Fruit fly (Drosophila melanogaster) whole organism, embryonic: Measurements from ENCODE around the gene hgo.

Experiments
- Abd-B ChIP-seq: fragments of 200-800 bp; sonication (Bioruptor generic); optimal IDR thresholded peaks from 2 replicates; lab custom pipeline; 2018; ENCODE audit warnings: missing biosample characterization, mild to moderate bottlenecking, missing genetic modification characterization, moderate library complexity
- Aef1 ChIP-seq: fragments of 200-800 bp; sonication (Bioruptor generic); IDR thresholded peaks from 3 replicates; pipeline ENCODE4 v1.3.6; 2022; ENCODE audit warnings: missing biosample characterization, missing genetic modification characterization
- Awh ChIP-seq: fragments of 200-800 bp; sonication (Bioruptor generic); IDR thresholded peaks from 2 replicates; pipeline ENCODE4, ENCODE4 v1.3.6; 2022; ENCODE audit warnings: missing biosample characterization, missing genetic modification characterization
- CG10267 ChIP-seq: fragments of 200-800 bp; sonication (Bioruptor generic); optimal IDR thresholded peaks from 2 replicates; lab custom pipeline; 2018; ENCODE audit warnings: missing biosample characterization, mild to moderate bottlenecking, missing genetic modification characterization, moderate library complexity
- CG10431 ChIP-seq: fragments of 200-800 bp; sonication (Bioruptor generic); optimal IDR thresholded peaks from 3 replicates; lab custom pipeline; 2018; ENCODE audit warnings: missing biosample characterization, mild to moderate bottlenecking, missing genetic modification characterization
- CG10565 ChIP-seq: fragments of 200-800 bp; sonication (Bioruptor generic); optimal IDR thresholded peaks from 3 replicates; lab custom pipeline; 2016; ENCODE audit warnings: missing biosample characterization, mild to moderate bottlenecking, missing genetic modification characterization
- CG11093 ChIP-seq: fragments of 200-800 bp; sonication (Bioruptor generic); IDR thresholded peaks from 3 replicates; pipeline ENCODE4 v1.3.6; 2022; ENCODE audit warnings: missing biosample characterization, missing genetic modification characterization
- CG13296 ChIP-seq: fragments of 200-800 bp; sonication (Bioruptor generic); optimal IDR thresholded peaks from 3 replicates; lab custom pipeline; 2018; ENCODE audit warnings: missing biosample characterization, mild to moderate bottlenecking, missing genetic modification characterization
- CG15073 ChIP-seq: fragments of 200-800 bp; sonication (Bioruptor generic); optimal IDR thresholded peaks from 2 replicates; lab custom pipeline; 2016; ENCODE audit warnings: missing biosample characterization, missing genetic modification characterization
- CG15514 ChIP-seq: fragments of 200-800 bp; sonication (Bioruptor generic); optimal IDR thresholded peaks from 3 replicates; lab custom pipeline; 2017; ENCODE audit warnings: missing biosample characterization, missing genetic modification characterization, mild to moderate bottlenecking, moderate library complexity, missing genetic modification reagents
- CG15601 ChIP-seq: fragments of 200-800 bp; sonication (Bioruptor generic); optimal IDR thresholded peaks from 3 replicates; lab custom pipeline; 2019; ENCODE audit warnings: missing biosample characterization, mild to moderate bottlenecking, missing genetic modification characterization, moderate library complexity
- CG17361 ChIP-seq: fragments of 200-800 bp; sonication (Bioruptor generic); IDR thresholded peaks from 3 replicates; pipeline ENCODE4 v1.3.6; 2022; ENCODE audit warnings: missing biosample characterization, missing genetic modification characterization
- CG18476 ChIP-seq: fragments of 200-800 bp; sonication (Bioruptor generic); optimal IDR thresholded peaks from 2 replicates; lab custom pipeline; 2016; ENCODE audit warnings: missing biosample characterization, mild to moderate bottlenecking, missing genetic modification characterization
- CG30020 ChIP-seq: fragments of 200-800 bp; optimal IDR thresholded peaks from 2 replicates; lab custom pipeline; 2019; ENCODE audit warnings: missing biosample characterization, mild to moderate bottlenecking, missing genetic modification characterization, moderate library complexity
- CG32772 ChIP-seq: fragments of 200-800 bp; sonication (Bioruptor generic); IDR thresholded peaks from 2 replicates; pipeline ENCODE4 v1.3.6; 2022; ENCODE audit warnings: missing biosample characterization, missing genetic modification characterization
- CG4617 ChIP-seq: fragments of 200-800 bp; sonication (Bioruptor generic); optimal IDR thresholded peaks from 3 replicates; lab custom pipeline; 2016; ENCODE audit warnings: missing biosample characterization, missing genetic modification characterization, borderline replicate concordance
- CG4730 ChIP-seq: fragments of 200-800 bp; sonication (Bioruptor generic); IDR thresholded peaks from 2 replicates; pipeline ENCODE4 v1.3.6; 2022; ENCODE audit warnings: missing biosample characterization, missing genetic modification characterization
- CG6813 ChIP-seq: fragments of 200-800 bp; sonication (Bioruptor generic); optimal IDR thresholded peaks from 2 replicates; lab custom pipeline; 2017; ENCODE audit warnings: missing biosample characterization, missing genetic modification characterization, mild to moderate bottlenecking, moderate library complexity, missing genetic modification reagents
- CG7987 ChIP-seq: fragments of 200-800 bp; sonication (Bioruptor generic); optimal IDR thresholded peaks from 2 replicates; lab custom pipeline; 2018; ENCODE audit warnings: missing biosample characterization, mild to moderate bottlenecking, missing genetic modification characterization, moderate library complexity
- CG8281 ChIP-seq: fragments of 200-800 bp; sonication (Bioruptor generic); optimal IDR thresholded peaks from 2 replicates; lab custom pipeline; 2018; ENCODE audit warnings: missing biosample characterization, mild to moderate bottlenecking, missing genetic modification characterization, moderate library complexity
- CG9215 ChIP-seq: fragments of 200-800 bp; sonication (Bioruptor generic); IDR thresholded peaks from 2 replicates; pipeline ENCODE4 v1.3.6; 2022; ENCODE audit warnings: missing biosample characterization, missing genetic modification characterization
- CG9876 ChIP-seq: fragments of 200-800 bp; sonication (Bioruptor generic); optimal IDR thresholded peaks from 2 replicates; lab custom pipeline; 2016; ENCODE audit warnings: missing biosample characterization, missing genetic modification characterization
- Dip2 ChIP-seq: fragments of 200-800 bp; sonication (Bioruptor generic); IDR thresholded peaks from 2 replicates; pipeline ENCODE4 v1.3.6; 2022; ENCODE audit warnings: missing biosample characterization, missing genetic modification characterization
- Drgx ChIP-seq: fragments of 200-800 bp; sonication (Bioruptor generic); IDR thresholded peaks from 2 replicates; pipeline ENCODE4 v1.3.6; 2022; ENCODE audit warnings: missing biosample characterization, missing genetic modification characterization
- Ets65A ChIP-seq: fragments of 200-800 bp; sonication (Bioruptor generic); peaks from one replicate; lab custom pipeline; 2016; ENCODE audit warnings: missing biosample characterization, missing genetic modification characterization
- HLH3B ChIP-seq: fragments of 200-800 bp; sonication (Bioruptor generic); IDR thresholded peaks from 2 replicates; pipeline ENCODE4 v1.3.6; 2022; ENCODE audit warnings: missing biosample characterization, missing genetic modification characterization
- Hr39 ChIP-seq: fragments of >200 bp; optimal IDR thresholded peaks from 2 replicates; lab custom pipeline; 2017
- Jarid2 ChIP-seq: fragments of 200-800 bp; sonication (Bioruptor generic); optimal IDR thresholded peaks from 3 replicates; lab custom pipeline; 2017; ENCODE audit warnings: mild to moderate bottlenecking, missing biosample characterization, missing genetic modification reagents, missing genetic modification characterization
- Lim3 ChIP-seq: fragments of 200-800 bp; sonication (Bioruptor generic); IDR thresholded peaks from 2 replicates; pipeline ENCODE4 v1.3.6; 2022; ENCODE audit warnings: missing biosample characterization, missing genetic modification characterization
- Max ChIP-seq: fragments of 200-800 bp; sonication (Bioruptor generic); optimal IDR thresholded peaks from 2 replicates; lab custom pipeline; 2016; ENCODE audit warnings: missing biosample characterization, mild to moderate bottlenecking, missing genetic modification characterization
- Mes4 ChIP-seq: fragments of 200-800 bp; sonication (Bioruptor generic); optimal IDR thresholded peaks from 2 replicates; lab custom pipeline; 2016; ENCODE audit warnings: missing biosample characterization, missing genetic modification characterization
- Ravus ChIP-seq: fragments of 200-800 bp; sonication (Bioruptor generic); IDR thresholded peaks from 2 replicates; pipeline ENCODE4 v1.3.6; 2022; ENCODE audit warnings: missing biosample characterization, missing genetic modification characterization
- Spps ChIP-seq: fragments of 200-800 bp; sonication (Bioruptor generic); optimal IDR thresholded peaks from 2 replicates; lab custom pipeline; 2018; ENCODE audit warnings: missing biosample characterization, mild to moderate bottlenecking, missing genetic modification characterization
- Trl ChIP-seq, 3 experiments: fragments of >200 bp in 2 of 3; fragments of 200-800 bp in 1 of 3; sonication (Bioruptor generic) in 1 of 3; optimal IDR thresholded peaks; 2 replicates in 1 of 3; 3 replicates in 2 of 3; lab custom pipeline; 2016 to 2017; ENCODE audit warnings: missing biosample characterization in 1 of 3, missing genetic modification characterization in 1 of 3
- az2 ChIP-seq: fragments of 200-800 bp; sonication (Bioruptor generic); optimal IDR thresholded peaks from 3 replicates; lab custom pipeline; 2016; ENCODE audit warnings: missing biosample characterization, missing genetic modification characterization
- bcd ChIP-seq: fragments of 200-800 bp; sonication (Bioruptor generic); optimal IDR thresholded peaks from 2 replicates; lab custom pipeline; 2017; ENCODE audit warnings: missing biosample characterization, mild to moderate bottlenecking, missing genetic modification characterization
- crp ChIP-seq, 2 experiments: fragments of 200-800 bp; sonication (Bioruptor generic); optimal IDR thresholded peaks; 2 replicates in 1 of 2; 3 replicates in 1 of 2; lab custom pipeline; 2017; ENCODE audit warnings: missing biosample characterization in 2 of 2, missing genetic modification characterization in 2 of 2, mild to moderate bottlenecking in 1 of 2, moderate library complexity in 1 of 2
- gfzf ChIP-seq: fragments of 200-800 bp; sonication (Bioruptor generic); optimal IDR thresholded peaks from 2 replicates; lab custom pipeline; 2016; ENCODE audit warnings: missing biosample characterization, mild to moderate bottlenecking, missing genetic modification characterization, moderate library complexity
- lbe ChIP-seq: fragments of 200-800 bp; sonication (Bioruptor generic); optimal IDR thresholded peaks from 2 replicates; lab custom pipeline; 2016; ENCODE audit warnings: missing biosample characterization, mild to moderate bottlenecking, missing genetic modification characterization
- mld ChIP-seq: fragments of 200-800 bp; sonication (Bioruptor generic); IDR thresholded peaks from 3 replicates; pipeline ENCODE4 v1.3.6; 2022; ENCODE audit warnings: missing biosample characterization, missing genetic modification characterization; ENCODE audit not compliant: partially characterized antibody
- nerfin-2 ChIP-seq: fragments of 200-800 bp; sonication (Bioruptor generic); IDR thresholded peaks from 2 replicates; pipeline ENCODE4 v1.3.6; 2022; ENCODE audit warnings: missing biosample characterization, missing genetic modification characterization; ENCODE audit not compliant: partially characterized antibody
- nmo ChIP-seq: fragments of 200-800 bp; sonication (Bioruptor generic); optimal IDR thresholded peaks from 2 replicates; lab custom pipeline; 2018; ENCODE audit warnings: missing biosample characterization, mild to moderate bottlenecking, missing genetic modification characterization, moderate library complexity
- pita ChIP-seq: fragments of 200-800 bp; sonication (Bioruptor generic); optimal IDR thresholded peaks from 2 replicates; lab custom pipeline; 2017; ENCODE audit warnings: missing biosample characterization, mild to moderate bottlenecking, missing genetic modification characterization
- prd ChIP-seq, 3 experiments: fragments of >200 bp in 2 of 3; fragments of 200-800 bp in 1 of 3; sonication (Bioruptor generic) in 1 of 3; optimal IDR thresholded peaks in 2 of 3; IDR thresholded peaks in 1 of 3; 2 replicates in 2 of 3; 3 replicates in 1 of 3; pipeline versions ENCODE4 v1.3.6 to Lab custom; 2017 to 2022; ENCODE audit warnings: missing biosample characterization in 1 of 3, missing genetic modification characterization in 1 of 3
- pum ChIP-seq: fragments of 200-800 bp; sonication (Bioruptor generic); optimal IDR thresholded peaks from 2 replicates; lab custom pipeline; 2016; ENCODE audit warnings: missing biosample characterization, missing genetic modification characterization
- rib ChIP-seq: fragments of 200-800 bp; sonication (Bioruptor generic); IDR thresholded peaks from 2 replicates; pipeline ENCODE4 v1.3.6; 2022; ENCODE audit warnings: missing biosample characterization, missing genetic modification characterization
- ro ChIP-seq: fragments of 200-800 bp; sonication (Bioruptor generic); IDR thresholded peaks from 2 replicates; pipeline ENCODE4 v1.3.6; 2022; ENCODE audit warnings: missing biosample characterization, missing genetic modification characterization
- sim ChIP-seq: fragments of 200-800 bp; sonication (Bioruptor generic); IDR thresholded peaks from 2 replicates; pipeline ENCODE4 v1.3.6; 2022; ENCODE audit warnings: missing biosample characterization, missing genetic modification characterization
- sisA ChIP-seq: fragments of 200-800 bp; sonication (Bioruptor generic); IDR thresholded peaks from 2 replicates; pipeline ENCODE4 v1.3.6; 2022; ENCODE audit warnings: missing biosample characterization, missing genetic modification characterization
- vfl ChIP-seq: fragments of 200-800 bp; sonication (Bioruptor generic); optimal IDR thresholded peaks from 2 replicates; lab custom pipeline; 2016; ENCODE audit warnings: missing biosample characterization, missing genetic modification characterization

hgo gene

DNA sequence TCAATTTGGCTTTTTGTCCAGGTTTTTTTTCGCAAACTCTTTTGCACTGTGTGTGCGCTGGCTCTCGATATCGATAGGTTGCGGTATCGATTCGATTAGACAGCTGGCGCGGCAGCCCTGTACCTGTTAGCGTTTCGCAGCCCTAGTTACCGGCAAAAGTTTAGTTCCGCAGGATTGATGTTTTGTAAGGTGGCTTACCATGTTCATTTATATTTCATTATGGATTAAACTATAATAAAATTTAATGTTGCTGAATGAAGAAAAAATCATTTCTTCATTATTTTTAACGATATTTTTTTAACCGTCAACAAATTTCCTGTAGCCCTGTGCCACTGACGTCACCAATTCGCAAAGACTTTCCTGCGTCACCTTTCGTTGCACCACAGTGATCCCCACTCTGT lies 29.6 kb upstream of the hgo start, which contains the start of gene Reps (continued):
- TF ChIP-seq Spps: peak; percentile 98
- TF ChIP-seq prd (optimal IDR thresholded peaks at IDR 0.05; lab: Kevin White, UChicago): no peak
- TF ChIP-seq prd (GFP tag; IDR thresholded peaks at IDR 0.05; lab: Robert Waterston, UW): peak; percentile 100
- TF ChIP-seq gfzf (GFP tag; lab: Kevin White, UChicago): peak; percentile 38
- peak; percentile 99 for TF ChIP-seq Max (GFP tag; lab: Kevin White, UChicago)
- peak; percentile 90 for TF ChIP-seq Jarid2
- peak; percentile 99 for TF ChIP-seq az2 (GFP tag; lab: Kevin White, UChicago)
- peak; percentile 98 for TF ChIP-seq Drgx
- TF ChIP-seq CG9215 (GFP tag; lab: Robert Waterston, UW): peak; percentile 98
- TF ChIP-seq CG11093 (GFP tag; lab: Robert Waterston, UW): peak; percentile 99
- peak; percentile 99 for TF ChIP-seq CG15514 (GFP tag; lab: Kevin White, UChicago)
- peak; percentile 97 for TF ChIP-seq rib (GFP tag; lab: Robert Waterston, UW)
- TF ChIP-seq CG10431 (GFP tag; lab: Kevin White, UChicago): peak; percentile 94
- TF ChIP-seq pita (GFP tag; lab: Kevin White, UChicago): no peak
- peak; percentile 76 for TF ChIP-seq Dip2
- peak; percentile 88 for TF ChIP-seq CG15073 (GFP tag; lab: Kevin White, UChicago)
- peak; percentile 96 for TF ChIP-seq Lim3
- peak; percentile 99 for TF ChIP-seq CG32772 (GFP tag; lab: Robert Waterston, UW)
- peak; percentile 64; the same call in 1 of the 3 replicates for TF ChIP-seq mld (GFP tag; lab: Robert Waterston, UW)
- peak; percentile 96 for TF ChIP-seq CG10267 (tag; lab: Kevin White, UChicago)
- peak; percentile 100 for TF ChIP-seq nmo (GFP tag; lab: Kevin White, UChicago)
- peak; percentile 99 for TF ChIP-seq Abd-B (GFP tag; lab: Kevin White, UChicago)
- peak; percentile 97 for TF ChIP-seq CG13296 (GFP tag; lab: Kevin White, UChicago)
- peak; percentile 100 for TF ChIP-seq Ets65A
- peak; percentile 99 for TF ChIP-seq CG17361
- TF ChIP-seq Aef1 (GFP tag; lab: Robert Waterston, UW): peak; percentile 99
- TF ChIP-seq Ravus (GFP tag; lab: Robert Waterston, UW): peak; percentile 97
- TF ChIP-seq CG7987 (GFP tag; lab: Kevin White, UChicago): peak; percentile 94
- TF ChIP-seq CG10565: peak; percentile 95
- peak; percentile 98 for TF ChIP-seq sim (GFP tag; lab: Robert Waterston, UW)
- peak; percentile 99 for TF ChIP-seq ro (GFP tag; lab: Robert Waterston, UW)
- TF ChIP-seq CG4617 (GFP tag; lab: Kevin White, UChicago): peak; percentile 99
- peak; percentile 99 for TF ChIP-seq HLH3B
- TF ChIP-seq Hr39 (lab: Kevin White, UChicago): no peak
- TF ChIP-seq vfl (GFP tag; lab: Kevin White, UChicago): peak; percentile 97
- TF ChIP-seq bcd: peak; percentile 99
- TF ChIP-seq CG6813 (GFP tag; lab: Kevin White, UChicago): peak; percentile 97
- peak; percentile 96 for TF ChIP-seq lbe (GFP tag; lab: Kevin White, UChicago)
- TF ChIP-seq CG8281 (tag; lab: Kevin White, UChicago): peak; percentile 90
- peak; percentile 98 for TF ChIP-seq CG18476 (GFP tag; lab: Kevin White, UChicago)
- peak; percentile 97 for TF ChIP-seq CG15601
- TF ChIP-seq pum (GFP tag; lab: Kevin White, UChicago): peak; percentile 98
- TF ChIP-seq Awh (GFP tag; lab: Robert Waterston, UW): peak; percentile 99
- TF ChIP-seq CG9876: peak; percentile 96
- TF ChIP-seq nerfin-2: peak; percentile 68
- peak; percentile 99 for TF ChIP-seq sisA
- peak; percentile 98 for TF ChIP-seq CG4730 (GFP tag; lab: Robert Waterston, UW)
- TF ChIP-seq crp (GFP tag; optimal IDR thresholded peaks at IDR 0.05; lab: Kevin White, UChicago): peak; percentile 33 to 84
- peak; percentile 90 for TF ChIP-seq CG30020 (tag; lab: Kevin White, UChicago)
- TF ChIP-seq Mes4 (GFP tag; lab: Kevin White, UChicago): peak; percentile 95
- no peak for TF ChIP-seq Trl (optimal IDR thresholded peaks at IDR 0.05; lab: Kevin White, UChicago)
- peak; percentile 97 for TF ChIP-seq Trl (GFP tag; optimal IDR thresholded peaks at IDR 0.05; lab: Kevin White, UChicago)
